2 worm cellular contexts compared by ENCODE assay signal in genomic region chrV:9382538-9383328, ce11.
A peak's percentile ranks its signal among the peaks of the same experiment; 100 is the strongest.
TF ChIP-seq lines count a peak whose summit lies in the region.

No protein-coding gene starts in this region.

TF ChIP-seq in whole organism, L4 larva, 104 proteins besides CTCF, POLR2A, EP300 and RAD21 (continued from another document):
- TF ChIP-seq hlh-30 (tag; optimal IDR thresholded peaks at IDR 0.05; lab: Kevin White, UChicago; ENCODE audit: insufficient read depth) (peak; percentile 28), mxl-3 (GFP tag; optimal IDR thresholded peaks at IDR 0.05; lab: Kevin White, UChicago) (no peak), F49E8.2 (tag; optimal IDR thresholded peaks at IDR 0.05; lab: Kevin White, UChicago; ENCODE audit: borderline replicate concordance) (peak; percentile 87), zag-1 (tag; optimal IDR thresholded peaks at IDR 0.05; lab: Kevin White, UChicago) (no peak), ama-1 (optimal IDR thresholded peaks at IDR 0.05; lab: Kevin White, UChicago) (no peak), ceh-28 (tag; optimal IDR thresholded peaks at IDR 0.05; lab: Kevin White, UChicago) (no peak), zfp-2 (tag; optimal IDR thresholded peaks at IDR 0.05; lab: Kevin White, UChicago) (no peak), dve-1 (tag; optimal IDR thresholded peaks at IDR 0.05; lab: Kevin White, UChicago; ENCODE audit: insufficient read depth) (peak; percentile 8), madf-9 (GFP tag; conservative IDR thresholded peaks at IDR 0.05; lab: Robert Waterston, UW) (no peak), ceh-44 (GFP tag; IDR thresholded peaks at IDR 0.05; lab: Robert Waterston, UW) (no peak), mes-2 (tag; optimal IDR thresholded peaks at IDR 0.05; lab: Kevin White, UChicago; ENCODE audit: poor library complexity, severe bottlenecking) (no peak), pqm-1 (tag; optimal IDR thresholded peaks at IDR 0.05; lab: Kevin White, UChicago) (peak; percentile 13), pha-4 (GFP tag; IDR thresholded peaks at IDR 0.05; lab: Robert Waterston, UW) (no peak), pha-4 (tag; optimal IDR thresholded peaks at IDR 0.05; lab: Kevin White, UChicago) (no peak), nhr-102 (tag; optimal IDR thresholded peaks at IDR 0.05; lab: Kevin White, UChicago) (no peak), skn-1 (tag; optimal IDR thresholded peaks at IDR 0.05; lab: Kevin White, UChicago) (no peak), Y48G9A.11 (GFP tag; IDR thresholded peaks at IDR 0.05; lab: Robert Waterston, UW) (peak; percentile 86), T26A8.4 (GFP tag; IDR thresholded peaks at IDR 0.05; lab: Robert Waterston, UW) (no peak), ces-1 (GFP tag; optimal IDR thresholded peaks at IDR 0.05; lab: Kevin White, UChicago) (no peak), nhr-42 (GFP tag; IDR thresholded peaks at IDR 0.05; lab: Robert Waterston, UW) (no peak)

TF ChIP-seq in whole organism, young adult, 124 proteins besides CTCF, POLR2A, EP300 and RAD21 (continued from another document):
- TF ChIP-seq Y53G8AR.9 (GFP tag; conservative IDR thresholded peaks at IDR 0.05; lab: Robert Waterston, UW) (peak; percentile 85), B0336.3 (GFP tag; IDR thresholded peaks at IDR 0.05; lab: Robert Waterston, UW) (peak; percentile 90), snpc-1.3 (tag; optimal IDR thresholded peaks at IDR 0.05; lab: Kevin White, UChicago; ENCODE audit: insufficient read depth) (no peak), pbrm-1 (GFP tag; IDR thresholded peaks at IDR 0.05; lab: Robert Waterston, UW) (peak; percentile 87), D2030.7 (GFP tag; IDR thresholded peaks at IDR 0.05; lab: Robert Waterston, UW) (peak; percentile 98; the same call in 1 of the 2 replicates), Y53F4B.3 (GFP tag; IDR thresholded peaks at IDR 0.05; lab: Robert Waterston, UW) (0 out of 2 replicates have a peak, but pooled peaks have one; percentile 34), ceh-100 (GFP tag; IDR thresholded peaks at IDR 0.05; lab: Robert Waterston, UW) (no peak; the same call in 1 of the 2 replicates), snpc-4 (GFP tag; optimal IDR thresholded peaks at IDR 0.05; lab: Kevin White, UChicago) (peak; percentile 29), snpc-4 (tag; optimal IDR thresholded peaks at IDR 0.05; lab: Kevin White, UChicago) (peak in 2 of 4 experiments; percentile 50 to 60), ekl-4 (GFP tag; IDR thresholded peaks at IDR 0.05; lab: Robert Waterston, UW) (peak; percentile 88), madf-6 (GFP tag; IDR thresholded peaks at IDR 0.05; lab: Robert Waterston, UW) (peak; percentile 100), tbp1 (GFP tag; optimal IDR thresholded peaks at IDR 0.05; lab: Kevin White, UChicago) (no peak), xnd-1 (tag; optimal IDR thresholded peaks at IDR 0.05; lab: Kevin White, UChicago) (peak; percentile 99), F55B11.4 (tag; optimal IDR thresholded peaks at IDR 0.05; lab: Kevin White, UChicago; ENCODE audit: borderline replicate concordance, insufficient read depth) (no peak), nfyb-1 (GFP tag; IDR thresholded peaks at IDR 0.05; lab: Robert Waterston, UW) (no peak), hlh-26 (GFP tag; conservative IDR thresholded peaks at IDR 0.05; lab: Robert Waterston, UW) (no peak), Y67H2A.10 (GFP tag; conservative IDR thresholded peaks at IDR 0.05; lab: Robert Waterston, UW) (no peak), egl-44 (GFP tag; IDR thresholded peaks at IDR 0.05; lab: Robert Waterston, UW) (no peak), ceh-40 (GFP tag; IDR thresholded peaks at IDR 0.05; lab: Robert Waterston, UW) (no peak), ztf-6 (GFP tag; IDR thresholded peaks at IDR 0.05; lab: Robert Waterston, UW) (no peak), F37B4.10 (GFP tag; IDR thresholded peaks at IDR 0.05; lab: Robert Waterston, UW) (no peak), ztf-22 (GFP tag; optimal IDR thresholded peaks at IDR 0.05; lab: Kevin White, UChicago) (no peak), cebp-1 (GFP tag; IDR thresholded peaks at IDR 0.05; lab: Robert Waterston, UW) (peak; percentile 71), cebp-1 (tag; optimal IDR thresholded peaks at IDR 0.05; lab: Kevin White, UChicago) (peak; percentile 82), F33H1.4 (GFP tag; IDR thresholded peaks at IDR 0.05; lab: Robert Waterston, UW) (peak; percentile 82), lsl-1 (GFP tag; optimal IDR thresholded peaks at IDR 0.05; lab: Kevin White, UChicago) (peak; percentile 89), snpc-3.4 (tag; optimal IDR thresholded peaks at IDR 0.05; lab: Kevin White, UChicago) (peak; percentile 94), unc-130 (GFP tag; optimal IDR thresholded peaks at IDR 0.05; lab: Kevin White, UChicago) (peak; percentile 88)
